Worm (Caenorhabditis elegans) whole organism, dauer: ENCODE measurements around the gene pid-1.

Experiments
- unc-62 ChIP-seq: sonication (generic microtip); optimal IDR thresholded peaks from 2 replicates; lab custom pipeline; 2017; ENCODE audit warnings: missing biosample characterization, missing genetic modification reagents, missing genetic modification characterization

The pid-1 gene

ce11 chrII:7690384-7690783, at the start of gene pid-1:
Gene pid-1 (minus strand): TSS chrII:7690556.
- TF ChIP-seq unc-62: no peak

ce11 chrII:7736725-7737124, 46.4 kb upstream of the pid-1 start:
- TF ChIP-seq unc-62: no peak

- TF ChIP-seq unc-62: no peak
Observed at ce11 chrII:7724603-7725002, 34.2 kb upstream of the pid-1 start, which contains the start of gene cpna-2. Gene cpna-2 (plus strand): TSS chrII:7724903.

ce11 chrII:7722784-7723183, 32.4 kb upstream of the pid-1 start:
- no peak for TF ChIP-seq unc-62

- no peak for TF ChIP-seq unc-62
Observed at ce11 chrII:7720479-7720878, 30.1 kb upstream of the pid-1 start.

ce11 chrII:7719039-7719438, 28.7 kb upstream of the pid-1 start:
- TF ChIP-seq unc-62: no peak

- TF ChIP-seq unc-62: no peak
Observed at ce11 chrII:7718491-7718890, 28.1 kb upstream of the pid-1 start, which contains the start of gene cpna-5. Gene cpna-5 (minus strand): TSS chrII:7718591.

- TF ChIP-seq unc-62: no peak
Observed at ce11 chrII:7716112-7716511, 25.8 kb upstream of the pid-1 start.

ce11 chrII:7714614-7715186, 24.3 kb upstream of the pid-1 start:
- no peak for TF ChIP-seq unc-62

- TF ChIP-seq unc-62: no peak
Observed at ce11 chrII:7709301-7709754, 19.0 kb upstream of the pid-1 start, which contains the start of gene sre-1. Gene sre-1 (plus strand): TSS chrII:7709704.

- TF ChIP-seq unc-62: no peak
Observed at ce11 chrII:7708540-7708939, 18.2 kb upstream of the pid-1 start, which contains the start of gene B0495.9. Gene B0495.9 (minus strand): TSS chrII:7708710.

ce11 chrII:7707383-7707782, 17.0 kb upstream of the pid-1 start, which contains the start of gene luc-7L:
Gene luc-7L (minus strand): TSS chrII:7707483.
- no peak for TF ChIP-seq unc-62

ce11 chrII:7705152-7705551, 14.8 kb upstream of the pid-1 start, which contains the start of gene B0495.7:
Gene B0495.7 (minus strand): TSS chrII:7705233.
- TF ChIP-seq unc-62: no peak

ce11 chrII:7704387-7704786, 14.0 kb upstream of the pid-1 start:
- no peak for TF ChIP-seq unc-62

ce11 chrII:7699009-7699408, 8.7 kb upstream of the pid-1 start, which contains the start of the genes moa-2 and cdk-11.1:
Gene moa-2 (minus strand): TSS chrII:7699033.
Gene cdk-11.1 (plus strand): TSS chrII:7699235.
- TF ChIP-seq unc-62: no peak

- TF ChIP-seq unc-62: no peak
Observed at ce11 chrII:7698406-7698805, 8.1 kb upstream of the pid-1 start, which contains the start of gene B0495.5. Gene B0495.5 (minus strand): TSS chrII:7698506.

- TF ChIP-seq unc-62: no peak
Observed at ce11 chrII:7697156-7697555, 6.8 kb upstream of the pid-1 start.

ce11 chrII:7695636-7696035, 5.3 kb upstream of the pid-1 start:
- TF ChIP-seq unc-62: no peak
